Worm (Caenorhabditis elegans) whole organism, L1 larva: ENCODE results near the gene nep-4.
"Not testable (repeated sequence)": the region's sequence is repeated elsewhere in the genome, so short reads cannot be mapped to it uniquely, and the experiment has no call there.

Source experiments
- C34B4.2 ChIP-seq: sonication (generic microtip); optimal IDR thresholded peaks from 2 replicates; lab custom pipeline; 2017; ENCODE audit warnings: mild to moderate bottlenecking, missing genetic modification characterization, missing compliant biosample characterization
- F16B12.6 ChIP-seq: fragments of 150-350 bp; optimal IDR thresholded peaks from 2 replicates; lab custom pipeline; 2014; ENCODE audit warnings: missing biosample characterization, missing genetic modification characterization
- aha-1 ChIP-seq: fragments of 150-350 bp; optimal IDR thresholded peaks from 2 replicates; lab custom pipeline; 2014; ENCODE audit warnings: missing biosample characterization, missing genetic modification characterization
- aly-2 ChIP-seq: fragments of 150-350 bp; optimal IDR thresholded peaks from 2 replicates; lab custom pipeline; 2014; ENCODE audit warnings: missing biosample characterization, missing genetic modification characterization
- ama-1 ChIP-seq: fragments of 150-350 bp; optimal IDR thresholded peaks from 2 replicates; lab custom pipeline; 2014
- ceh-88 ChIP-seq: fragments of 200-800 bp; sonication (Bioruptor generic); IDR thresholded peaks from 2 replicates; pipeline ENCODE4 v1.3.6; 2022; ENCODE audit warnings: missing genetic modification characterization, missing compliant biosample characterization
- ceh-90 ChIP-seq: sonication (generic microtip); optimal IDR thresholded peaks from 2 replicates; lab custom pipeline; 2016; ENCODE audit warnings: missing genetic modification characterization, missing compliant biosample characterization
- ces-1 ChIP-seq: fragments of 150-350 bp; optimal IDR thresholded peaks from 2 replicates; lab custom pipeline; 2014; ENCODE audit warnings: missing biosample characterization, missing genetic modification reagents, missing genetic modification characterization
- efl-1 ChIP-seq, 4 experiments: fragments of 150-350 bp; optimal IDR thresholded peaks in 3 of 4; peaks in 1 of 4; 1 replicate in 1 of 4; 2 replicates in 3 of 4; lab custom pipeline; 2014; ENCODE audit warnings: missing biosample characterization in 2 of 4, missing genetic modification characterization in 2 of 4, missing genetic modification reagents in 2 of 4
- egl-13 ChIP-seq: sonication (generic microtip); optimal IDR thresholded peaks from 2 replicates; lab custom pipeline; 2016; ENCODE audit warnings: missing genotype, missing genetic modification reagents, missing genetic modification characterization, missing compliant biosample characterization
- egl-27 ChIP-seq, 2 experiments: fragments of 150-350 bp in 1 of 2; sonication (generic microtip); optimal IDR thresholded peaks; 3 replicates each; lab custom pipeline; 2017 to 2018; ENCODE audit warnings: missing biosample characterization in 2 of 2, missing genetic modification characterization in 2 of 2, missing genetic modification reagents in 2 of 2
- elt-2 ChIP-seq: sonication (generic microtip); optimal IDR thresholded peaks from 2 replicates; lab custom pipeline; 2016; ENCODE audit warnings: missing genetic modification characterization, mild to moderate bottlenecking, inconsistent platforms, missing compliant biosample characterization, missing genetic modification reagents
- fos-1 ChIP-seq: fragments of 150-350 bp; optimal IDR thresholded peaks from 2 replicates; lab custom pipeline; 2014; ENCODE audit warnings: missing biosample characterization, missing genetic modification characterization
- grh-1 ChIP-seq: fragments of 200-800 bp; sonication (Bioruptor generic); IDR thresholded peaks from 2 replicates; pipeline ENCODE4 v1.3.6; 2022; ENCODE audit warnings: missing genetic modification reagents, missing genetic modification characterization, missing compliant biosample characterization
- hlh-17 ChIP-seq: fragments of 200-800 bp; sonication (Bioruptor generic); optimal IDR thresholded peaks from 2 replicates; lab custom pipeline; 2018; ENCODE audit warnings: missing genetic modification characterization, mild to moderate bottlenecking, missing compliant biosample characterization, moderate library complexity, borderline replicate concordance
- hlh-4 ChIP-seq: sonication (generic microtip); optimal IDR thresholded peaks from 2 replicates; lab custom pipeline; 2016; ENCODE audit warnings: mild to moderate bottlenecking, missing genetic modification characterization, missing compliant biosample characterization
- isw-1 ChIP-seq: fragments of 200-800 bp; sonication (Bioruptor generic); IDR thresholded peaks from 2 replicates; pipeline ENCODE4 v1.3.6; 2022; ENCODE audit warnings: missing genetic modification characterization, missing compliant biosample characterization
- jun-1 ChIP-seq: fragments of 150-350 bp; optimal IDR thresholded peaks from 2 replicates; lab custom pipeline; 2014; ENCODE audit warnings: missing biosample characterization, missing genetic modification reagents, missing genetic modification characterization
- lin-14 ChIP-seq: fragments of 200-800 bp; sonication (Bioruptor generic); optimal IDR thresholded peaks from 2 replicates; lab custom pipeline; 2018; ENCODE audit warnings: mild to moderate bottlenecking, missing genetic modification characterization, moderate library complexity, missing compliant biosample characterization
- lin-39 ChIP-seq: fragments of 150-350 bp; optimal IDR thresholded peaks from 2 replicates; lab custom pipeline; 2014; ENCODE audit warnings: missing biosample characterization, missing genetic modification reagents, missing genetic modification characterization
- lir-3 ChIP-seq: sonication (generic microtip); optimal IDR thresholded peaks from 2 replicates; lab custom pipeline; 2016; ENCODE audit warnings: mild to moderate bottlenecking, missing genetic modification characterization, moderate library complexity, missing compliant biosample characterization; ENCODE audit not compliant: poor library complexity
- mab-9 ChIP-seq: fragments of 200-800 bp; sonication (Bioruptor generic); IDR thresholded peaks from 2 replicates; pipeline ENCODE4 v1.3.6; 2022; ENCODE audit warnings: missing genetic modification reagents, missing genetic modification characterization, missing compliant biosample characterization
- mdl-1 ChIP-seq, 2 experiments: fragments of 150-350 bp; optimal IDR thresholded peaks; 2 replicates each; lab custom pipeline; 2014 to 2017; ENCODE audit warnings: missing biosample characterization in 2 of 2, missing genetic modification characterization in 2 of 2, inconsistent platforms in 1 of 2
- mef-2 ChIP-seq: fragments of 150-350 bp; optimal IDR thresholded peaks from 2 replicates; lab custom pipeline; 2014; ENCODE audit warnings: missing biosample characterization, missing genetic modification characterization
- mep-1 ChIP-seq: fragments of 150-350 bp; optimal IDR thresholded peaks from 2 replicates; lab custom pipeline; 2014; ENCODE audit warnings: missing biosample characterization, missing genetic modification characterization
- nhr-19 ChIP-seq: fragments of 200-800 bp; sonication (Bioruptor generic); conservative IDR thresholded peaks from 2 replicates; pipeline ENCODE4 v1.3.6; 2022; ENCODE audit warnings: missing genetic modification characterization, missing compliant biosample characterization
- nhr-20 ChIP-seq: sonication (generic microtip); optimal IDR thresholded peaks from 2 replicates; lab custom pipeline; 2016; ENCODE audit warnings: mild to moderate bottlenecking, missing genetic modification characterization, missing compliant biosample characterization
- nhr-76 ChIP-seq: sonication (generic microtip); optimal IDR thresholded peaks from 2 replicates; lab custom pipeline; 2017; ENCODE audit warnings: missing biosample characterization, missing genetic modification characterization
- nhr-84 ChIP-seq: sonication (generic microtip); optimal IDR thresholded peaks from 2 replicates; lab custom pipeline; 2017; ENCODE audit warnings: missing biosample characterization, missing genetic modification characterization
- nhr-85 ChIP-seq: sonication (generic microtip); peaks from one replicate; lab custom pipeline; 2016; ENCODE audit warnings: missing genetic modification characterization, inconsistent platforms, missing compliant biosample characterization
- nhr-90 ChIP-seq: sonication (generic microtip); optimal IDR thresholded peaks from 2 replicates; lab custom pipeline; 2016; ENCODE audit warnings: mild to moderate bottlenecking, missing genetic modification characterization, missing compliant biosample characterization; ENCODE audit not compliant: poor library complexity
- pqm-1 ChIP-seq: sonication (generic microtip); optimal IDR thresholded peaks from 3 replicates; lab custom pipeline; 2017; ENCODE audit warnings: missing biosample characterization, missing genetic modification characterization
- skn-1 ChIP-seq: fragments of 150-350 bp; optimal IDR thresholded peaks from 2 replicates; lab custom pipeline; 2014; ENCODE audit warnings: missing biosample characterization, missing genetic modification characterization
- snu-23 ChIP-seq: sonication (generic microtip); optimal IDR thresholded peaks from 2 replicates; lab custom pipeline; 2016; ENCODE audit warnings: missing genetic modification characterization, missing compliant biosample characterization
- sptf-1 ChIP-seq: fragments of 150-350 bp; optimal IDR thresholded peaks from 2 replicates; lab custom pipeline; 2014; ENCODE audit warnings: missing biosample characterization, missing genetic modification characterization
- sup-37 ChIP-seq: fragments of 200-800 bp; sonication (Bioruptor generic); optimal IDR thresholded peaks from 2 replicates; lab custom pipeline; 2018; ENCODE audit warnings: mild to moderate bottlenecking, missing genetic modification characterization, missing compliant biosample characterization
- tbx-2 ChIP-seq: sonication (generic microtip); optimal IDR thresholded peaks from 2 replicates; lab custom pipeline; 2016; ENCODE audit warnings: missing genetic modification characterization, missing compliant biosample characterization
- unc-98 ChIP-seq: fragments of 200-800 bp; sonication (Bioruptor generic); IDR thresholded peaks from 2 replicates; pipeline ENCODE4 v1.3.6; 2022; ENCODE audit warnings: missing genetic modification characterization, missing compliant biosample characterization
- vab-15 ChIP-seq: sonication (generic microtip); optimal IDR thresholded peaks from 2 replicates; lab custom pipeline; 2017; ENCODE audit warnings: missing genotype, mild to moderate bottlenecking, missing genetic modification characterization, missing compliant biosample characterization
- xbp-1 ChIP-seq: sonication (generic microtip); optimal IDR thresholded peaks from 2 replicates; lab custom pipeline; 2016; ENCODE audit warnings: missing genetic modification characterization, missing compliant biosample characterization
- zag-1 ChIP-seq: fragments of 150-350 bp; optimal IDR thresholded peaks from 2 replicates; lab custom pipeline; 2014; ENCODE audit warnings: missing biosample characterization, missing genetic modification characterization
- zip-4 ChIP-seq: fragments of 200-800 bp; sonication (Bioruptor generic); optimal IDR thresholded peaks from 2 replicates; lab custom pipeline; 2018; ENCODE audit warnings: mild to moderate bottlenecking, missing genetic modification characterization, moderate library complexity, missing compliant biosample characterization
- ztf-11 ChIP-seq, 2 experiments: sonication (generic microtip); optimal IDR thresholded peaks; 2 replicates each; lab custom pipeline; 2016 to 2017; ENCODE audit warnings: missing genetic modification characterization in 2 of 2, missing biosample characterization in 1 of 2, missing compliant biosample characterization in 1 of 2
- ztf-4 ChIP-seq: fragments of 150-350 bp; optimal IDR thresholded peaks from 2 replicates; lab custom pipeline; 2014; ENCODE audit warnings: missing biosample characterization, missing genetic modification characterization

The nep-4 gene

DNA sequence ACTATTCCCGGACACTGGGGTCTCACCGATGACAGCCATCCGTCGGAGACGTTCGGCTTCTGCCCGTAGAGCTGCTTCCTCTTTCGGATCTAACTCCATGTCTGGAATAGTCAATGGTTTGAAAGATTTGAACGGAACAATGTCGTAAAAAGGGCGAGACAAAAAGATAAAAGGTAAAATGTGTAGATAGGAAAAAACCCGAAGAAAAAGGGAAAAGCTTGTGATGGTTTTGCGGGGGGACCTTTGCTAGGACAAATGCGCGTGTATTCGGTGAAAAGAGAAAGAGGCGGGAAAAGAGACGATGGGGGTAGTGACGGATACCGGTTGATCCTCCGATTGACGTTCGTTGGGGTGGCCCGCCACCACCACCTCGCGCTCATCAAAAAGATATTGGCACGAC is 14.2 kb upstream of the nep-4 start, which contains the start of gene col-173:
TSS of gene col-173 (minus strand) at position 101 of the 400 bp plus-strand sequence.
- no peak for TF ChIP-seq ceh-90 (tag; lab: Kevin White, UChicago)
- TF ChIP-seq efl-1 (optimal IDR thresholded peaks at IDR 0.05; lab: Kevin White, UChicago) = no peak
- peak in 1 of 2 experiments; percentile 46 for TF ChIP-seq efl-1 (GFP tag; optimal IDR thresholded peaks at IDR 0.05 in 1 of 2; lab: Kevin White, UChicago)

DNA sequence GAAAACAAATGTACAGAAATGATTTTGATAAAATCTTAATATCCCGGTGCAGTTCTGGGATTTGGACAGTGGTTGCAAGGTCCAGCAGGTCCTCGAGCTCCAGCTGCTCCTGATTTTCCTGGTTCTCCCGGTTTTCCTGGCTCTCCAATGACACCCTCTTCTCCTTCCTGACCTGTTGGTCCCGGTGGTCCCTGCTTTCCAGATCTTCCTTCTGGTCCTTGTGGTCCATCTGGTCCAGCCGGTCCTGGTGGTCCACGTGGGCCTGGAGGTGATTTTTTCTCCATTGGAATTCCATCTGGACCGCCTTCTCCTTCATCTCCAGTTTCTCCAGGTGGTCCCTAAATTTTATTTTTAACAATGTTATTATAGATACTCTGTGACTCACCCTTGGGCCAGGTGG is 12.0 kb upstream of the nep-4 start:
- no peak for TF ChIP-seq skn-1 (tag; lab: Kevin White, UChicago)
- TF ChIP-seq ztf-11 (tag; optimal IDR thresholded peaks at IDR 0.05; lab: Kevin White, UChicago) = no peak
- TF ChIP-seq, all 84 proteins: peak for 0

DNA sequence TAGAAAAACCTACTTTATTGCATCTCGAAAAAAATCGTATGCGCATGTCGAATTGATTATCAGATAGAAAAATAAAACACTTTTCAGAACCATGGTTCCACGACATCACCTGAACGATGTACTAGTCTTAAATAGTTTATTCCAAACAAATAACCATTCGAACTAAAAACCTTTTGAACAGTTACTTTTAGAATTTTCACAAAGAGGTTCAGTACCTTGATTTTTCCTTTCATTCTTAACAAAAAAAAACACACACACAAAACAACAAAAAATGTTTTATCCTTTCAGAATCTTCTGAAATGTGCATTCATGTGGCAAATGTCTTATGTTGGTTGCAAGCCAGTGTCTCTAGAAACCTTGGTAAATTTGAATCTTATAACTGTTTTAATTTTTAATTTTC is 11.5 kb upstream of the nep-4 start, which contains the start of gene F41C6.4:
TSS of gene F41C6.4 (minus strand) at position 101 of the 400 bp plus-strand sequence.
- TF ChIP-seq mdl-1 (tag; optimal IDR thresholded peaks at IDR 0.05; lab: Kevin White, UChicago) (no peak), xbp-1 (tag; lab: Kevin White, UChicago) (no peak)

- TF ChIP-seq hlh-4; vab-15 (tag; lab: Kevin White, UChicago); jun-1 (tag; lab: Kevin White, UChicago): not testable (repeated sequence)
Measured at ce11 chrX:6868669-6869068, 5.4 kb upstream of the nep-4 start, which contains the start of gene C53B7.6. Gene C53B7.6 (minus strand): TSS chrX:6868769.

DNA sequence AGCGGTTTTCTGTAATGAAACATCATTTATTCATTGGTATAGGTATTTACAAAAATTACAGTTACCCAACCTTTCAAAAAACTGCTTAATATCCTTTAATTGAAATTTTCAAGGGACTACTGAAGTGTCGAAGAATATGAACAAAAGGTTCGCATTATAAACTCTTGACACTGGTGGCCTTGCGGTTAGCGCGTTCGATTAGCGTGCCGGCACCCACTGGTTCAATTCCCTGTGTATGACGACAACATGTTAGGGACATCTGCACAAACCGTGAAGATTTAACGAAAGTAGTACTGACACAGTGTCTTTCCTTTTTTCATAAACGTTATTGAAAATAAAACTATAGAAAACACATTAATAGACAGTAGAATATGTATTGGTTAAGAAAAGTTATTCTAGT is 4.5 kb upstream of the nep-4 start:
- TF ChIP-seq snu-23 (GFP tag; lab: Kevin White, UChicago) (peak; percentile 71), lin-39 (tag; lab: Kevin White, UChicago) (no peak), pqm-1 (no peak), zag-1 (tag; lab: Kevin White, UChicago) (no peak), zip-4 (GFP tag; lab: Kevin White, UChicago) (no peak), nhr-85 (peak; percentile 83), lin-14 (GFP tag; lab: Kevin White, UChicago) (peak; percentile 50), mef-2 (tag; lab: Kevin White, UChicago) (no peak), ztf-4 (tag; lab: Kevin White, UChicago) (no peak), grh-1 (peak; percentile 54; the same call in 1 of the 2 replicates), elt-2 (tag; lab: Kevin White, UChicago) (peak; percentile 49), mep-1 (tag; lab: Kevin White, UChicago) (peak; percentile 66), nhr-76 (tag; lab: Kevin White, UChicago) (no peak), nhr-20 (tag; lab: Kevin White, UChicago) (peak; percentile 51), mab-9 (GFP tag; lab: Robert Waterston, UW) (no peak), nhr-90 (tag; lab: Kevin White, UChicago) (peak; percentile 66), ceh-88 (GFP tag; lab: Robert Waterston, UW) (0 out of 2 replicates have a peak, but pooled peaks have one; percentile 33), mdl-1 (tag; optimal IDR thresholded peaks at IDR 0.05; lab: Kevin White, UChicago) (peak in 1 of 2 experiments; percentile 13), tbx-2 (no peak), ztf-11 (tag; optimal IDR thresholded peaks at IDR 0.05; lab: Kevin White, UChicago) (peak in 1 of 2 experiments; percentile 8), aly-2 (tag; lab: Kevin White, UChicago) (no peak), egl-13 (no peak), ces-1 (no peak), F16B12.6 (no peak), sup-37 (GFP tag; lab: Kevin White, UChicago) (no peak), aha-1 (no peak), nhr-19 (GFP tag; lab: Robert Waterston, UW) (peak; percentile 45), isw-1 (no peak), fos-1 (no peak), egl-27 (tag; optimal IDR thresholded peaks at IDR 0.05; lab: Kevin White, UChicago) (no peak), C34B4.2 (tag; lab: Kevin White, UChicago) (no peak), nhr-84 (tag; lab: Kevin White, UChicago) (no peak), skn-1 (tag; lab: Kevin White, UChicago) (no peak), lir-3 (tag; lab: Kevin White, UChicago) (peak; percentile 35), hlh-17 (GFP tag; lab: Kevin White, UChicago) (no peak), sptf-1 (tag; lab: Kevin White, UChicago) (no peak), jun-1 (tag; lab: Kevin White, UChicago) (no peak), unc-98 (GFP tag; lab: Robert Waterston, UW) (no peak), ama-1 (lab: Kevin White, UChicago) (no peak)
